Worm (Caenorhabditis elegans) whole organism, midembryonic: ENCODE data around the gene K02H11.9.

ENCODE experiments used
- T22C8.4 ChIP-seq: fragments of 200-800 bp; sonication (Bioruptor generic); IDR thresholded peaks from 2 replicates; pipeline ENCODE4 v1.3.6; 2022; ENCODE audit warnings: missing genetic modification characterization, missing compliant biosample characterization
- flt-1 ChIP-seq: fragments of 200-800 bp; sonication (Bioruptor generic); IDR thresholded peaks from 2 replicates; pipeline ENCODE4 v1.3.6; 2022; ENCODE audit warnings: missing genetic modification characterization, missing compliant biosample characterization
- klf-2 ChIP-seq: fragments of 200-800 bp; sonication (Bioruptor generic); conservative IDR thresholded peaks from 2 replicates; pipeline ENCODE4 v1.3.6; 2022; ENCODE audit warnings: missing genetic modification reagents, missing genetic modification characterization, missing compliant biosample characterization
- med-1 ChIP-seq: sonication (generic microtip); optimal IDR thresholded peaks from 2 replicates; lab custom pipeline; 2017; ENCODE audit warnings: missing genetic modification characterization, mild to moderate bottlenecking, missing compliant biosample characterization, antibody characterized with exemption, missing genetic modification reagents; ENCODE audit not compliant: insufficient read depth
- ztf-23 ChIP-seq: fragments of 200-800 bp; sonication (Bioruptor generic); IDR thresholded peaks from 2 replicates; pipeline ENCODE4 v1.3.6; 2022; ENCODE audit warnings: missing genetic modification reagents, missing genetic modification characterization, missing compliant biosample characterization
- ztf-29 ChIP-seq: fragments of 200-800 bp; sonication (Bioruptor generic); IDR thresholded peaks from 2 replicates; pipeline ENCODE4 v1.3.6; 2022; ENCODE audit warnings: missing genetic modification reagents, missing genetic modification characterization, missing compliant biosample characterization

ce11 chrV:1505995-1506394, 30.9 kb downstream of the K02H11.9 start, which contains the start of gene sru-28:
- TF ChIP-seq T22C8.4 (GFP tag; lab: Robert Waterston, UW) (no peak), klf-2 (no peak), ztf-29 (no peak), ztf-23 (GFP tag; lab: Robert Waterston, UW) (no peak), med-1 (GFP tag; lab: Kevin White, UChicago) (no peak), flt-1 (no peak)
